Fruit fly (Drosophila melanogaster) whole organism, embryonic: ENCODE measurements around the gene CG12012.

Experiments used
- Antp ChIP-seq: fragments of 200-800 bp; sonication (Bioruptor generic); optimal IDR thresholded peaks from 3 replicates; lab custom pipeline; 2016; ENCODE audit warnings: missing biosample characterization, missing genetic modification characterization
- B-H1 ChIP-seq: fragments of 200-800 bp; sonication (Bioruptor generic); IDR thresholded peaks from 3 replicates; pipeline ENCODE4 v1.3.6; 2022; ENCODE audit warnings: missing biosample characterization, missing genetic modification characterization
- CG10431 ChIP-seq: fragments of 200-800 bp; sonication (Bioruptor generic); optimal IDR thresholded peaks from 3 replicates; lab custom pipeline; 2018; ENCODE audit warnings: missing biosample characterization, mild to moderate bottlenecking, missing genetic modification characterization
- CG12071 ChIP-seq: fragments of 200-800 bp; sonication (Bioruptor generic); optimal IDR thresholded peaks from 3 replicates; lab custom pipeline; 2018; ENCODE audit warnings: missing biosample characterization, mild to moderate bottlenecking, missing genetic modification characterization
- CG1233 ChIP-seq: fragments of 200-800 bp; sonication (Bioruptor generic); optimal IDR thresholded peaks from 4 replicates; lab custom pipeline; 2018; ENCODE audit warnings: missing biosample characterization, mild to moderate bottlenecking, missing genetic modification characterization
- CG13775 ChIP-seq: fragments of 200-800 bp; sonication (Bioruptor generic); optimal IDR thresholded peaks from 3 replicates; lab custom pipeline; 2017; ENCODE audit warnings: missing biosample characterization, mild to moderate bottlenecking, missing genetic modification characterization
- CG14860 ChIP-seq: fragments of 200-800 bp; sonication (Bioruptor generic); IDR thresholded peaks from 3 replicates; pipeline ENCODE4 v1.3.6; 2022; ENCODE audit warnings: missing biosample characterization, missing genetic modification characterization; ENCODE audit not compliant: partially characterized antibody
- CG15011 ChIP-seq: fragments of 200-800 bp; sonication (Bioruptor generic); optimal IDR thresholded peaks from 3 replicates; lab custom pipeline; 2018; ENCODE audit warnings: missing biosample characterization, mild to moderate bottlenecking, missing genetic modification characterization
- CG17359 ChIP-seq: fragments of 200-800 bp; sonication (Bioruptor generic); optimal IDR thresholded peaks from 3 replicates; lab custom pipeline; 2018; ENCODE audit warnings: missing biosample characterization, mild to moderate bottlenecking, missing genetic modification characterization, moderate library complexity
- CG18764 ChIP-seq: fragments of 200-800 bp; sonication (Bioruptor generic); optimal IDR thresholded peaks from 3 replicates; lab custom pipeline; 2016; ENCODE audit warnings: missing biosample characterization, missing genetic modification characterization
- CG2120 ChIP-seq: fragments of 200-800 bp; sonication (Bioruptor generic); optimal IDR thresholded peaks from 3 replicates; lab custom pipeline; 2016; ENCODE audit warnings: missing biosample characterization, missing genetic modification characterization
- CG2678 ChIP-seq: fragments of 200-800 bp; sonication (Bioruptor generic); optimal IDR thresholded peaks from 3 replicates; lab custom pipeline; 2019; ENCODE audit warnings: missing biosample characterization, mild to moderate bottlenecking, missing genetic modification characterization, moderate library complexity
- CG34376 ChIP-seq: fragments of 200-800 bp; sonication (Bioruptor generic); optimal IDR thresholded peaks from 2 replicates; lab custom pipeline; 2018; ENCODE audit warnings: missing biosample characterization, mild to moderate bottlenecking, missing genetic modification characterization
- CG3995 ChIP-seq: fragments of 200-800 bp; sonication (Bioruptor generic); optimal IDR thresholded peaks from 3 replicates; lab custom pipeline; 2016; ENCODE audit warnings: missing biosample characterization, missing genetic modification characterization
- CG4282 ChIP-seq: fragments of 200-800 bp; sonication (Bioruptor generic); optimal IDR thresholded peaks from 2 replicates; lab custom pipeline; 2016; ENCODE audit warnings: missing biosample characterization, missing genetic modification characterization
- CG6272 ChIP-seq: fragments of 200-800 bp; sonication (Bioruptor generic); IDR thresholded peaks from 2 replicates; pipeline ENCODE4 v1.3.6; 2022; ENCODE audit warnings: missing biosample characterization, missing genetic modification characterization
- CG6813 ChIP-seq: fragments of 200-800 bp; sonication (Bioruptor generic); optimal IDR thresholded peaks from 2 replicates; lab custom pipeline; 2017; ENCODE audit warnings: missing biosample characterization, missing genetic modification characterization, mild to moderate bottlenecking, moderate library complexity, missing genetic modification reagents
- CG7271 ChIP-seq: fragments of 200-800 bp; sonication (Bioruptor generic); optimal IDR thresholded peaks from 2 replicates; lab custom pipeline; 2018; ENCODE audit warnings: missing biosample characterization, mild to moderate bottlenecking, missing genetic modification characterization, moderate library complexity
- CG7928 ChIP-seq: fragments of 200-800 bp; sonication (Bioruptor generic); optimal IDR thresholded peaks from 2 replicates; lab custom pipeline; 2017; ENCODE audit warnings: missing biosample characterization, mild to moderate bottlenecking, missing genetic modification characterization
- CG7963 ChIP-seq: fragments of 200-800 bp; sonication (Bioruptor generic); IDR thresholded peaks from 3 replicates; pipeline ENCODE4 v1.3.6; 2022; ENCODE audit warnings: missing biosample characterization, missing genetic modification characterization; ENCODE audit not compliant: partially characterized antibody
- CG9215 ChIP-seq: fragments of 200-800 bp; sonication (Bioruptor generic); IDR thresholded peaks from 2 replicates; pipeline ENCODE4 v1.3.6; 2022; ENCODE audit warnings: missing biosample characterization, missing genetic modification characterization
- Dad ChIP-seq: fragments of 200-800 bp; sonication (Bioruptor generic); optimal IDR thresholded peaks from 3 replicates; lab custom pipeline; 2016; ENCODE audit warnings: missing biosample characterization, missing genetic modification characterization
- Dll ChIP-seq: fragments of 200-800 bp; sonication (Bioruptor generic); IDR thresholded peaks from 4 replicates; pipeline ENCODE4 v1.3.6; 2022; ENCODE audit warnings: missing biosample characterization, missing genetic modification characterization; ENCODE audit not compliant: partially characterized antibody
- HLHmδ ChIP-seq: fragments of 200-800 bp; sonication (Bioruptor generic); optimal IDR thresholded peaks from 2 replicates; lab custom pipeline; 2018; ENCODE audit warnings: missing biosample characterization, mild to moderate bottlenecking, missing genetic modification characterization, moderate library complexity
- MESR4 ChIP-seq: fragments of 200-800 bp; sonication (Bioruptor generic); optimal IDR thresholded peaks from 2 replicates; lab custom pipeline; 2018; ENCODE audit warnings: missing biosample characterization, mild to moderate bottlenecking, missing genetic modification characterization, moderate library complexity
- Med ChIP-seq: fragments of 200-800 bp; sonication (Bioruptor generic); peaks from one replicate; lab custom pipeline; 2016; ENCODE audit warnings: missing biosample characterization, missing genetic modification characterization, mild to moderate bottlenecking, inconsistent platforms, moderate library complexity
- Nf-YC ChIP-seq: fragments of 200-800 bp; optimal IDR thresholded peaks from 3 replicates; lab custom pipeline; 2019; ENCODE audit warnings: missing biosample characterization, mild to moderate bottlenecking, missing genetic modification characterization, moderate library complexity
- Pdp1 ChIP-seq, 2 experiments: fragments of 200-800 bp; sonication (Bioruptor generic); optimal IDR thresholded peaks; 3 replicates each; lab custom pipeline; 2016; ENCODE audit warnings: missing biosample characterization in 2 of 2, missing genetic modification characterization in 2 of 2, mild to moderate bottlenecking in 1 of 2, moderate library complexity in 1 of 2
- Vsx1 ChIP-seq: fragments of 200-800 bp; sonication (Bioruptor generic); optimal IDR thresholded peaks from 2 replicates; lab custom pipeline; 2017; ENCODE audit warnings: missing biosample characterization, mild to moderate bottlenecking, missing genetic modification characterization, missing genetic modification reagents
- abd-A ChIP-seq: fragments of 200-800 bp; sonication (Bioruptor generic); optimal IDR thresholded peaks from 3 replicates; lab custom pipeline; 2019; ENCODE audit warnings: missing biosample characterization, mild to moderate bottlenecking, missing genetic modification characterization, moderate library complexity
- amos ChIP-seq: fragments of 200-800 bp; sonication (Bioruptor generic); IDR thresholded peaks from 2 replicates; pipeline ENCODE4 v1.3.6; 2022; ENCODE audit warnings: missing biosample characterization, missing genetic modification characterization; ENCODE audit not compliant: partially characterized antibody
- cad ChIP-seq: fragments of >200 bp; optimal IDR thresholded peaks from 2 replicates; lab custom pipeline; 2017; ENCODE audit warnings: missing biosample characterization, missing genetic modification characterization
- disco-r ChIP-seq: fragments of 200-800 bp; sonication (Bioruptor generic); optimal IDR thresholded peaks from 2 replicates; lab custom pipeline; 2016; ENCODE audit warnings: missing biosample characterization, missing genetic modification characterization
- emc ChIP-seq: fragments of 200-800 bp; sonication (Bioruptor generic); optimal IDR thresholded peaks from 2 replicates; lab custom pipeline; 2016; ENCODE audit warnings: missing biosample characterization, missing genetic modification characterization
- ftz-f1 ChIP-seq: fragments of 200-800 bp; sonication (Bioruptor generic); optimal IDR thresholded peaks from 2 replicates; lab custom pipeline; 2016; ENCODE audit warnings: missing biosample characterization, missing genetic modification characterization
- h ChIP-seq: fragments of >200 bp; optimal IDR thresholded peaks from 2 replicates; lab custom pipeline; 2017
- kni ChIP-seq: fragments of 200-800 bp; sonication (Bioruptor generic); optimal IDR thresholded peaks from 3 replicates; lab custom pipeline; 2017; ENCODE audit warnings: mild to moderate bottlenecking, missing biosample characterization, missing genetic modification reagents, missing genetic modification characterization
- lab ChIP-seq: fragments of 200-800 bp; sonication (Bioruptor generic); optimal IDR thresholded peaks from 3 replicates; lab custom pipeline; 2017; ENCODE audit warnings: missing biosample characterization, missing genetic modification characterization, mild to moderate bottlenecking, moderate library complexity, missing genetic modification reagents
- lbe ChIP-seq: fragments of 200-800 bp; sonication (Bioruptor generic); optimal IDR thresholded peaks from 2 replicates; lab custom pipeline; 2016; ENCODE audit warnings: missing biosample characterization, mild to moderate bottlenecking, missing genetic modification characterization
- maf-S ChIP-seq: fragments of 200-800 bp; sonication (Bioruptor generic); optimal IDR thresholded peaks from 2 replicates; lab custom pipeline; 2016; ENCODE audit warnings: missing biosample characterization, missing genetic modification characterization
- nerfin-2 ChIP-seq: fragments of 200-800 bp; sonication (Bioruptor generic); IDR thresholded peaks from 2 replicates; pipeline ENCODE4 v1.3.6; 2022; ENCODE audit warnings: missing biosample characterization, missing genetic modification characterization; ENCODE audit not compliant: partially characterized antibody
- odd ChIP-seq: fragments of 200-800 bp; sonication (Bioruptor generic); optimal IDR thresholded peaks from 2 replicates; lab custom pipeline; 2017; ENCODE audit warnings: missing biosample characterization, mild to moderate bottlenecking, missing genetic modification characterization
- pfk ChIP-seq: fragments of 200-800 bp; sonication (Bioruptor generic); optimal IDR thresholded peaks from 2 replicates; lab custom pipeline; 2018; ENCODE audit warnings: missing biosample characterization, mild to moderate bottlenecking, missing genetic modification characterization, moderate library complexity
- pnt ChIP-seq: fragments of 200-800 bp; sonication (Bioruptor generic); optimal IDR thresholded peaks from 3 replicates; lab custom pipeline; 2016; ENCODE audit warnings: missing biosample characterization, missing genetic modification characterization
- pros ChIP-seq: fragments of 200-800 bp; sonication (Bioruptor generic); optimal IDR thresholded peaks from 3 replicates; lab custom pipeline; 2019; ENCODE audit warnings: missing biosample characterization, mild to moderate bottlenecking, missing genetic modification characterization, moderate library complexity
- shn ChIP-seq: fragments of 200-800 bp; sonication (Bioruptor generic); optimal IDR thresholded peaks from 3 replicates; lab custom pipeline; 2016; ENCODE audit warnings: missing biosample characterization, missing genetic modification characterization
- sima ChIP-seq: fragments of 200-800 bp; sonication (Bioruptor generic); optimal IDR thresholded peaks from 2 replicates; lab custom pipeline; 2016; ENCODE audit warnings: missing biosample characterization, missing genetic modification characterization
- sqz ChIP-seq: fragments of 200-800 bp; sonication (Bioruptor generic); optimal IDR thresholded peaks from 3 replicates; lab custom pipeline; 2018; ENCODE audit warnings: missing biosample characterization, mild to moderate bottlenecking, missing genetic modification characterization
- unc-4 ChIP-seq: fragments of 200-800 bp; sonication (Bioruptor generic); IDR thresholded peaks from 2 replicates; pipeline ENCODE4 v1.3.6; 2022; ENCODE audit warnings: missing biosample characterization, missing genetic modification characterization; ENCODE audit not compliant: partially characterized antibody
- usp ChIP-seq: fragments of >200 bp; optimal IDR thresholded peaks from 2 replicates; lab custom pipeline; 2017; ENCODE audit warnings: missing biosample characterization, missing genetic modification characterization
- wor ChIP-seq: fragments of 200-800 bp; sonication (Bioruptor generic); IDR thresholded peaks from 2 replicates; pipeline ENCODE4 v1.3.6; 2022; ENCODE audit warnings: missing biosample characterization, missing genetic modification characterization

The CG12012 gene

DNA sequence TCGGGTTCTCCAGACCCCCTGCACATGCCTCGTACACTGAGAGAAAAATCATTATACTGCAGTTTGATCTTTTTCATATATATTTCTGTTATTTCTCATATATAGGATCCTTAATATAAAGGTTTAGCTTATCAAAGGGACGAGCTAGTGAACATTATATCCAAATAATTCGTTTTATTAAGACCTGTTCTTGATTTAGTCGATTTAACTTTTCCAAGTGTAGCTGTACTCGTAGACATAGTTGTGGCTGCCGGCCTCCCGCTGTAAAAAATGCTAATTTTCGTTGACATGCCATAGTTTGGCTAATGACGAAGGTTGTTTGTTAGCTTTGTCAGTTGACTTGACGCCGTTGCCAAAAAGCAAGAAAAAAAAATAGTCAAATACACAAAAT, 5.9 kb downstream of the CG12012 start (continued):
- TF ChIP-seq CG6813 (peak; percentile 82), wor (peak; percentile 64), odd (GFP tag; lab: Kevin White, UChicago) (peak; percentile 60), Dll (GFP tag; lab: Robert Waterston, UW) (no peak), CG15011 (GFP tag; lab: Kevin White, UChicago) (peak; percentile 73), MESR4 (GFP tag; lab: Kevin White, UChicago) (no peak), abd-A (tag; lab: Kevin White, UChicago) (no peak), CG17359 (peak; percentile 87), Nf-YC (tag; lab: Kevin White, UChicago) (peak; percentile 62), HLHmδ (GFP tag; lab: Kevin White, UChicago) (no peak), pfk (GFP tag; lab: Kevin White, UChicago) (no peak), lbe (GFP tag; lab: Kevin White, UChicago) (no peak), disco-r (GFP tag; lab: Kevin White, UChicago) (peak; percentile 67), Antp (GFP tag; lab: Kevin White, UChicago) (peak; percentile 56), pros (GFP tag; lab: Kevin White, UChicago) (no peak), B-H1 (peak; percentile 77), nerfin-2 (GFP tag; lab: Robert Waterston, UW) (no peak), CG34376 (GFP tag; lab: Kevin White, UChicago) (peak; percentile 16), emc (peak; percentile 41), usp (GFP tag; lab: Kevin White, UChicago) (no peak), CG10431 (GFP tag; lab: Kevin White, UChicago) (peak; percentile 17), CG7963 (GFP tag; lab: Robert Waterston, UW) (no peak), CG18764 (peak; percentile 79), CG6272 (GFP tag; lab: Robert Waterston, UW) (peak; percentile 58), Pdp1 (GFP tag; optimal IDR thresholded peaks at IDR 0.05; lab: Kevin White, UChicago) (peak; percentile 71 to 87), shn (GFP tag; lab: Kevin White, UChicago) (peak; percentile 8), kni (GFP tag; lab: Kevin White, UChicago) (peak; percentile 35), CG13775 (peak; percentile 77), lab (GFP tag; lab: Kevin White, UChicago) (peak; percentile 92), h (lab: Kevin White, UChicago) (no peak), CG1233 (GFP tag; lab: Kevin White, UChicago) (peak; percentile 74), CG4282 (GFP tag; lab: Kevin White, UChicago) (no peak), ftz-f1 (GFP tag; lab: Kevin White, UChicago) (no peak), Vsx1 (GFP tag; lab: Kevin White, UChicago) (peak; percentile 65), CG12071 (GFP tag; lab: Kevin White, UChicago) (peak; percentile 70), amos (GFP tag; lab: Robert Waterston, UW) (no peak), CG7928 (GFP tag; lab: Kevin White, UChicago) (peak; percentile 60), sima (GFP tag; lab: Kevin White, UChicago) (peak; percentile 66), Dad (peak; percentile 76), maf-S (GFP tag; lab: Kevin White, UChicago) (peak; percentile 76), cad (GFP tag; lab: Kevin White, UChicago) (no peak), CG9215 (GFP tag; lab: Robert Waterston, UW) (peak; percentile 59), unc-4 (GFP tag; lab: Robert Waterston, UW) (no peak), CG14860 (no peak), CG2678 (tag; lab: Kevin White, UChicago) (peak; percentile 91), Med (peak; percentile 97), pnt (GFP tag; lab: Kevin White, UChicago) (peak; percentile 75), CG3995 (GFP tag; lab: Kevin White, UChicago) (peak; percentile 34), CG2120 (GFP tag; lab: Kevin White, UChicago) (peak; percentile 88), CG7271 (tag; lab: Kevin White, UChicago) (peak; percentile 70), sqz (GFP tag; lab: Kevin White, UChicago) (peak; percentile 65)
